Worm (Caenorhabditis elegans): ENCODE results near the gene mff-1.

DNA sequence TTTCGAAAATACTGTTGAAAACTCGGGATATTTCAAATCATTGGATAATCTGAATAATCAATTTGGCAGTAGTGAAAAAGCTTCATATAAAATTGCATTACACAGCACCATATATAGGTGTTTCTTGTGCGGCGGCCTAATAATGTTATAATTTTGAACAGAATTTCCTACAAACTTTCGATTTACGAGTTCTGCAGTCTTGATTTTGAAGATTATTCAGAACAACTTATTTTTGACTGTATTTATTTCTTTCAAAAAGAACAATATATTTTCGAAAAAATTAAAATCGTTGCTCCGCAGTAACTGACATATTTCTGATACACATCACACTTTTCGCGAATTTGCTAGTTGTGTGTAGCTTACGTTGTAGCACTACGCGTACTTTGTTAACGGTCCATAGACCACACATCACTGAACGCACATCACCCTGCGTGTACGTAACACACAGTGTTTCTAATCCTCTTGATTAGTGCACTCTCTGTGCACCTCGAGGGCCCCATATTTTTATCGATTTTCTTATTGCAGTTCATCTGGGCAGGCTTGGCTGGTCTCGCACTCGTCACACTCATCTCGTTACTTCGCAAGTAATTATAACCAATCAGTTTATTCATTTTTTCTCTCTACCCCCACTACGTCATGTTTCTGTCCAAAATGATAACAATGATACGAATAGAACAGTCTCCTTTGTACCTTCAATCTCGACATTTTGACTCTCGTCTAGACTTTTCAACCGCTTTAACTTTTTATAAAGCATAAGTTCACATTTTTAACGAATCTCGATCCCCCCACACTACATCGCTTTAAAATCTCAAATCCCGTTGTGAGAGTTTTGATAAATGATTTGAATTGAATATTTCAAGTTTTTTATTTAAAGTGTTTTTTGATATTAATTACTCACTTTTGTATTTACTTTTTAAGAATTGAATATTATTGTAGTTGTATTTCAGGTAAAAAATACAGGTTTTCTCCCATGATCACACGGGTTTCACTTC, 3.8 kb upstream of the mff-1 start, which contains the start of the genes F11C1.1 and vwa-8:
- TF ChIP-seq hnd-1 (tag; optimal IDR thresholded peaks at IDR 0.05) (no peak), ceh-13 (GFP tag; optimal IDR thresholded peaks at IDR 0.05) (no peak), ama-1 (optimal IDR thresholded peaks at IDR 0.05) (no peak)

Measured in whole organism, early embryonic.